Fruit fly (Drosophila melanogaster): ENCODE data around the gene Ada1-2.
A peak's percentile ranks its signal among the peaks of the same experiment; 100 is the strongest.
"Not testable (repeated sequence)": the region's sequence is repeated elsewhere in the genome, so short reads cannot be mapped to it uniquely, and the experiment has no call there.

Gene Ada1-2

dm6 chr2L:11999240-11999704 lies 6.6 kb downstream of the Ada1-2 start, which contains the start of the genes CG18787 and Nfs1:
CG18787 (minus strand) TSS chr2L:11999340.
Nfs1 (plus strand) TSS chr2L:11999654.
- not testable (repeated sequence) for TF ChIP-seq CG10669, dac, CG11902 (GFP tag; optimal IDR thresholded peaks at IDR 0.05)

- TF ChIP-seq lz (GFP tag; optimal IDR thresholded peaks at IDR 0.05): no peak
- TF ChIP-seq CG32006 (GFP tag; optimal IDR thresholded peaks at IDR 0.05): no peak
- no peak for TF ChIP-seq CG10669 (GFP tag; optimal IDR thresholded peaks at IDR 0.05)
- TF ChIP-seq CG8119 (GFP tag; IDR thresholded peaks at IDR 0.05): no peak
- TF ChIP-seq svp (GFP tag): peak; percentile 55
Measured at dm6 chr2L:12001132-12001531, 8.4 kb downstream of the Ada1-2 start.

DNA sequence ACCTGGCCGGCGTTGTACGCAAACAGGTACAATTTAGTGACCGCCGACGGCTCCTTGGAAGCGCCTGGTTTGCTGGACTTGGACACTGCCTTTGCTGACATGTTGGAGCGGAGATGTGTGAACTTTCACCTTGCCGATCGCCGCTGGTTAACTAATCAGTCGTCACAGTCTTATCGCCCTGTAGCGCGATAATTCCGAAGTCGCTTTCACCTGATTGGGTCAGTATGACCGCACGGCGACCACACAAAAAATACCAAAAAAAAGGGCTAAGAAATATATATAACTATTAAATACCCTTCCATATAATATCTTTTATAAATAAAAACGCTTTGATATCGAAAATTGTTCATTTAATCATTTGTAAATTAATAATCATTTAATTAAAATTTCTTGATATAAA lies 9.3 kb downstream of the Ada1-2 start, which contains the start of gene Hacd1:
Hacd1 (minus strand) TSS at position 216 of the 400 bp plus-strand sequence.
- TF ChIP-seq CG16779 (tag; optimal IDR thresholded peaks at IDR 0.05) (no peak), svp (GFP tag) (peak; percentile 92), CG8632 (GFP tag; optimal IDR thresholded peaks at IDR 0.05) (no peak)

- TF ChIP-seq CG32006 (GFP tag; optimal IDR thresholded peaks at IDR 0.05): peak; percentile 61
- peak; percentile 16 for TF ChIP-seq CG3032 (tag; optimal IDR thresholded peaks at IDR 0.05)
- TF ChIP-seq CG6854 (GFP tag; optimal IDR thresholded peaks at IDR 0.05): peak; percentile 99
- TF ChIP-seq CG11762 (GFP tag; optimal IDR thresholded peaks at IDR 0.05; ENCODE audit: insufficient read depth): peak; percentile 16
- TF ChIP-seq CG6808 (GFP tag; optimal IDR thresholded peaks at IDR 0.05): no peak
- peak; percentile 12 for TF ChIP-seq Smox (GFP tag; optimal IDR thresholded peaks at IDR 0.05)
- TF ChIP-seq Ets96B (tag; optimal IDR thresholded peaks at IDR 0.05): no peak
- no peak for TF ChIP-seq CG15336 (GFP tag; IDR thresholded peaks at IDR 0.05)
- peak; percentile 43 for TF ChIP-seq dsx (GFP tag; optimal IDR thresholded peaks at IDR 0.05; ENCODE audit: poor library complexity, severe bottlenecking)
- TF ChIP-seq achi (GFP tag; optimal IDR thresholded peaks at IDR 0.05): peak; percentile 35
- no peak for TF ChIP-seq fd85E (GFP tag; optimal IDR thresholded peaks at IDR 0.05)
- no peak for TF ChIP-seq lz (GFP tag; optimal IDR thresholded peaks at IDR 0.05)
- TF ChIP-seq vri (GFP tag; optimal IDR thresholded peaks at IDR 0.05): no peak
- TF ChIP-seq dac (GFP tag; optimal IDR thresholded peaks at IDR 0.05): no peak
- TF ChIP-seq Hr39 (GFP tag; optimal IDR thresholded peaks at IDR 0.05): peak; percentile 43
- TF ChIP-seq CG31627 (GFP tag; optimal IDR thresholded peaks at IDR 0.05): peak; percentile 17
- peak; percentile 28 for TF ChIP-seq CG8632 (GFP tag; optimal IDR thresholded peaks at IDR 0.05)
- no peak for TF ChIP-seq Sox15 (GFP tag; optimal IDR thresholded peaks at IDR 0.05)
- peak; percentile 7 for TF ChIP-seq Sox102F (GFP tag; optimal IDR thresholded peaks at IDR 0.05)
- TF ChIP-seq fd59A (GFP tag; optimal IDR thresholded peaks at IDR 0.05): no peak
- no peak for TF ChIP-seq CG11294 (GFP tag; IDR thresholded peaks at IDR 0.05)
- TF ChIP-seq CG1621 (tag; optimal IDR thresholded peaks at IDR 0.05): peak; percentile 61
- TF ChIP-seq CG4318 (GFP tag; optimal IDR thresholded peaks at IDR 0.05): peak; percentile 14
- no peak for TF ChIP-seq Hr38 (GFP tag; optimal IDR thresholded peaks at IDR 0.05)
- peak; percentile 35 for TF ChIP-seq Blimp-1 (GFP tag; optimal IDR thresholded peaks at IDR 0.05)
- TF ChIP-seq Eip75B (GFP tag; optimal IDR thresholded peaks at IDR 0.05): no peak
- peak; percentile 42 for TF ChIP-seq Sox14 (GFP tag; optimal IDR thresholded peaks at IDR 0.05)
- peak; percentile 30 for TF ChIP-seq CG7368 (GFP tag; optimal IDR thresholded peaks at IDR 0.05)
- TF ChIP-seq CG6276 (GFP tag; optimal IDR thresholded peaks at IDR 0.05): peak; percentile 19
- TF ChIP-seq CG9139 (GFP tag; optimal IDR thresholded peaks at IDR 0.05): no peak
- TF ChIP-seq Ets21C (GFP tag; optimal IDR thresholded peaks at IDR 0.05): no peak
- peak; percentile 68 for TF ChIP-seq net (GFP tag; optimal IDR thresholded peaks at IDR 0.05)
- no peak for TF ChIP-seq CG8319 (GFP tag; optimal IDR thresholded peaks at IDR 0.05)
- TF ChIP-seq esn (GFP tag; optimal IDR thresholded peaks at IDR 0.05): peak; percentile 48
- peak; percentile 42 for TF ChIP-seq OdsH (GFP tag; optimal IDR thresholded peaks at IDR 0.05)
- peak; percentile 88 for TF ChIP-seq svp (GFP tag)
- TF ChIP-seq cyc (GFP tag; optimal IDR thresholded peaks at IDR 0.05): no peak
- no peak for TF ChIP-seq Lpt (GFP tag; optimal IDR thresholded peaks at IDR 0.05)
- TF ChIP-seq pdm3 (GFP tag; optimal IDR thresholded peaks at IDR 0.05): peak; percentile 47
Measured at dm6 chr2L:12002922-12003791, 10.5 kb downstream of the Ada1-2 start.
